Worm (Caenorhabditis elegans) whole organism, young adult: ENCODE measurements around the gene tat-6.

ENCODE experiments used
- F49E8.2 ChIP-seq: sonication (generic microtip); optimal IDR thresholded peaks from 3 replicates; lab custom pipeline; 2017; ENCODE audit warnings: missing genetic modification characterization, mild to moderate bottlenecking, missing compliant biosample characterization, antibody characterized with exemption, moderate library complexity; ENCODE audit not compliant: insufficient read depth
- ama-1 ChIP-seq, 3 experiments: fragments of 150-350 bp in 1 of 3; sonication (generic microtip) in 2 of 3; optimal IDR thresholded peaks; 2 replicates each; lab custom pipeline; 2014 to 2018; ENCODE audit warnings: missing biosample characterization in 2 of 3, missing genetic modification characterization in 2 of 3, missing genetic modification reagents in 2 of 3
- hlh-12 ChIP-seq: sonication (generic microtip); optimal IDR thresholded peaks from 2 replicates; lab custom pipeline; 2016; ENCODE audit warnings: missing genetic modification characterization, missing compliant biosample characterization
- snpc-1.1 ChIP-seq: sonication (generic microtip); optimal IDR thresholded peaks from 2 replicates; lab custom pipeline; 2017; ENCODE audit warnings: missing genetic modification characterization, mild to moderate bottlenecking, missing compliant biosample characterization, antibody characterized with exemption, moderate library complexity, missing genotype, missing genetic modification reagents; ENCODE audit not compliant: insufficient read depth
- ztf-6 ChIP-seq: fragments of 200-800 bp; sonication (Bioruptor generic); IDR thresholded peaks from 2 replicates; pipeline ENCODE4 v1.3.6; 2022; ENCODE audit warnings: missing genetic modification reagents, missing genetic modification characterization, missing compliant biosample characterization

ce11 chrV:3144494-3144893, 15.6 kb downstream of the tat-6 start, which contains the start of gene srab-10:
- TF ChIP-seq snpc-1.1 = no peak
- no peak for TF ChIP-seq F49E8.2
- no peak for TF ChIP-seq ztf-6 (GFP tag; lab: Robert Waterston, UW)
- TF ChIP-seq ama-1 (optimal IDR thresholded peaks at IDR 0.05; lab: Kevin White, UChicago) = no peak
- TF ChIP-seq ama-1 (GFP tag; optimal IDR thresholded peaks at IDR 0.05; lab: Kevin White, UChicago) = no peak
- no peak for TF ChIP-seq hlh-12 (tag; lab: Kevin White, UChicago)
